Worm (Caenorhabditis elegans) whole organism, midembryonic: ENCODE measurements around the gene clec-33.

Source experiments
- cog-1 ChIP-seq: sonication (generic microtip); optimal IDR thresholded peaks from 2 replicates; lab custom pipeline; 2016; ENCODE audit warnings: missing genetic modification characterization, missing compliant biosample characterization
- flt-1 ChIP-seq: fragments of 200-800 bp; sonication (Bioruptor generic); IDR thresholded peaks from 2 replicates; pipeline ENCODE4 v1.3.6; 2022; ENCODE audit warnings: missing genetic modification characterization, missing compliant biosample characterization
- klf-2 ChIP-seq: fragments of 200-800 bp; sonication (Bioruptor generic); conservative IDR thresholded peaks from 2 replicates; pipeline ENCODE4 v1.3.6; 2022; ENCODE audit warnings: missing genetic modification reagents, missing genetic modification characterization, missing compliant biosample characterization
- med-1 ChIP-seq: sonication (generic microtip); optimal IDR thresholded peaks from 2 replicates; lab custom pipeline; 2017; ENCODE audit warnings: missing genetic modification characterization, mild to moderate bottlenecking, missing compliant biosample characterization, antibody characterized with exemption, missing genetic modification reagents; ENCODE audit not compliant: insufficient read depth
- ref-1 ChIP-seq: fragments of 200-800 bp; sonication (Bioruptor generic); conservative IDR thresholded peaks from 2 replicates; pipeline ENCODE4 v1.3.6; 2022; ENCODE audit warnings: missing genetic modification reagents, missing genetic modification characterization, missing compliant biosample characterization
- ztf-23 ChIP-seq: fragments of 200-800 bp; sonication (Bioruptor generic); IDR thresholded peaks from 2 replicates; pipeline ENCODE4 v1.3.6; 2022; ENCODE audit warnings: missing genetic modification reagents, missing genetic modification characterization, missing compliant biosample characterization
- ztf-29 ChIP-seq: fragments of 200-800 bp; sonication (Bioruptor generic); IDR thresholded peaks from 2 replicates; pipeline ENCODE4 v1.3.6; 2022; ENCODE audit warnings: missing genetic modification reagents, missing genetic modification characterization, missing compliant biosample characterization

ce11 chrV:16861719-16862118 lies 7.9 kb downstream of the clec-33 start, which contains the start of the genes clec-32 and clec-24:
- TF ChIP-seq ref-1 (no peak), klf-2 (GFP tag; lab: Robert Waterston, UW) (no peak), cog-1 (tag; lab: Kevin White, UChicago) (no peak), flt-1 (no peak), ztf-23 (no peak), med-1 (no peak), ztf-29 (GFP tag; lab: Robert Waterston, UW) (no peak)
